Worm (Caenorhabditis elegans) whole organism, mixed stage, embryonic: ENCODE data around the gene R11G10.3.

Experiments used
- elt-3 ChIP-seq: fragments of 150-350 bp; optimal IDR thresholded peaks from 2 replicates; lab custom pipeline; 2014; ENCODE audit warnings: missing biosample characterization, missing genetic modification characterization
- flh-1 ChIP-seq: fragments of 200-800 bp; sonication (Bioruptor generic); optimal IDR thresholded peaks from 2 replicates; lab custom pipeline; 2018; ENCODE audit warnings: mild to moderate bottlenecking, missing genetic modification characterization, moderate library complexity, missing compliant biosample characterization
- lin-13 ChIP-seq: fragments of 150-350 bp; optimal IDR thresholded peaks from 2 replicates; lab custom pipeline; 2014; ENCODE audit warnings: missing biosample characterization, missing genetic modification characterization
- lsy-2 ChIP-seq: fragments of 150-350 bp; optimal IDR thresholded peaks from 2 replicates; lab custom pipeline; 2014; ENCODE audit warnings: missing biosample characterization, missing genetic modification characterization
- mab-5 ChIP-seq: fragments of 150-350 bp; optimal IDR thresholded peaks from 2 replicates; lab custom pipeline; 2014; ENCODE audit warnings: missing biosample characterization, missing genetic modification characterization
- mls-2 ChIP-seq: sonication (generic microtip); optimal IDR thresholded peaks from 2 replicates; lab custom pipeline; 2016; ENCODE audit warnings: mild to moderate bottlenecking, missing genetic modification characterization, moderate library complexity, missing compliant biosample characterization
- nhr-12 ChIP-seq: fragments of 150-350 bp; optimal IDR thresholded peaks from 2 replicates; lab custom pipeline; 2014; ENCODE audit warnings: missing biosample characterization, missing genetic modification characterization
- unc-39 ChIP-seq: fragments of 150-350 bp; optimal IDR thresholded peaks from 2 replicates; lab custom pipeline; 2014; ENCODE audit warnings: missing biosample characterization, missing genetic modification characterization
- unc-62 ChIP-seq: fragments of 150-350 bp; optimal IDR thresholded peaks from 2 replicates; lab custom pipeline; 2014; ENCODE audit warnings: missing biosample characterization, missing genetic modification reagents, missing genetic modification characterization
- ztf-11 ChIP-seq: fragments of 150-350 bp; optimal IDR thresholded peaks from 2 replicates; lab custom pipeline; 2014; ENCODE audit warnings: missing biosample characterization, missing genetic modification characterization

- TF ChIP-seq unc-39 (tag; lab: Kevin White, UChicago) (no peak), nhr-12 (tag; lab: Kevin White, UChicago) (no peak), elt-3 (tag; lab: Kevin White, UChicago) (no peak), ztf-11 (tag; lab: Kevin White, UChicago) (no peak), mab-5 (tag; lab: Kevin White, UChicago) (no peak), lsy-2 (tag; lab: Kevin White, UChicago) (no peak), mls-2 (no peak), flh-1 (GFP tag; lab: Kevin White, UChicago) (no peak), unc-62 (GFP tag; lab: Kevin White, UChicago) (no peak), lin-13 (tag; lab: Kevin White, UChicago) (no peak)
Measured at ce11 chrV:13499227-13499626, 24.1 kb upstream of the R11G10.3 start.
